Fruit fly (Drosophila melanogaster) whole organism, wandering third instar larva: ENCODE results near the gene CG3402.

ENCODE experiments used
- Abd-B ChIP-seq: fragments of >200 bp; optimal IDR thresholded peaks from 2 replicates; lab custom pipeline; 2017; ENCODE audit warnings: missing biosample characterization, missing genetic modification characterization
- CG32264 ChIP-seq: fragments of 200-800 bp; sonication (Bioruptor generic); optimal IDR thresholded peaks from 2 replicates; lab custom pipeline; 2016; ENCODE audit warnings: missing biosample characterization, missing genetic modification characterization
- CG9705 ChIP-seq: fragments of 200-800 bp; sonication (Bioruptor generic); optimal IDR thresholded peaks from 2 replicates; lab custom pipeline; 2018; ENCODE audit warnings: missing biosample characterization, mild to moderate bottlenecking, missing genetic modification characterization
- CrebA ChIP-seq: fragments of 200-800 bp; sonication (Bioruptor generic); optimal IDR thresholded peaks from 2 replicates; lab custom pipeline; 2016; ENCODE audit warnings: missing biosample characterization, mild to moderate bottlenecking, missing genetic modification characterization, borderline replicate concordance
- Dfd ChIP-seq: fragments of >200 bp; optimal IDR thresholded peaks from 2 replicates; lab custom pipeline; 2017; ENCODE audit warnings: missing biosample characterization, missing genetic modification characterization
- Dif ChIP-seq: fragments of 200-275, 200-300 bp; sonication (Bioruptor generic); optimal IDR thresholded peaks from 2 replicates; lab custom pipeline; 2018; ENCODE audit warnings: missing biosample characterization, missing genetic modification characterization; ENCODE audit not compliant: partially characterized antibody
- GATAd ChIP-seq: sonication (Bioruptor generic); optimal IDR thresholded peaks from 2 replicates; lab custom pipeline; 2016; ENCODE audit warnings: missing biosample characterization, missing genetic modification characterization
- HLH106 ChIP-seq: fragments of 200-800 bp; optimal IDR thresholded peaks from 3 replicates; lab custom pipeline; 2019; ENCODE audit warnings: missing biosample characterization, mild to moderate bottlenecking, missing genetic modification characterization, moderate library complexity
- Hr78 ChIP-seq: fragments of >200 bp; optimal IDR thresholded peaks from 2 replicates; lab custom pipeline; 2017; ENCODE audit warnings: missing biosample characterization, missing genetic modification characterization
- Hr83 ChIP-seq: fragments of 200-300 bp; sonication (Bioruptor generic); optimal IDR thresholded peaks from 2 replicates; lab custom pipeline; 2016; ENCODE audit warnings: missing biosample characterization, mild to moderate bottlenecking, missing genetic modification characterization, moderate library complexity; ENCODE audit not compliant: poor library complexity, severe bottlenecking
- Jra ChIP-seq: sonication (Bioruptor generic); optimal IDR thresholded peaks from 2 replicates; lab custom pipeline; 2016; ENCODE audit warnings: missing biosample characterization, missing genetic modification characterization
- Mio ChIP-seq: sonication (Bioruptor generic); optimal IDR thresholded peaks from 2 replicates; lab custom pipeline; 2016; ENCODE audit warnings: missing biosample characterization, missing genetic modification characterization
- Myc ChIP-seq: fragments of >200 bp; optimal IDR thresholded peaks from 2 replicates; lab custom pipeline; 2017
- N ChIP-seq: fragments of >200 bp; optimal IDR thresholded peaks from 2 replicates; lab custom pipeline; 2018; ENCODE audit warnings: missing biosample characterization, missing external identifiers, missing genetic modification characterization
- OdsH ChIP-seq: fragments of 200-800 bp; sonication (Bioruptor generic); optimal IDR thresholded peaks from 2 replicates; lab custom pipeline; 2016; ENCODE audit warnings: missing biosample characterization, mild to moderate bottlenecking, missing genetic modification characterization
- Rel ChIP-seq, 2 experiments: fragments of 200-800 bp; sonication (Bioruptor generic) in 1 of 2; optimal IDR thresholded peaks; 2 replicates in 1 of 2; 3 replicates in 1 of 2; lab custom pipeline; 2016 to 2019; ENCODE audit warnings: mild to moderate bottlenecking in 2 of 2, missing biosample characterization in 2 of 2, missing genetic modification characterization in 2 of 2, moderate library complexity in 1 of 2
- Sp1 ChIP-seq: fragments of 200-800 bp; sonication (Bioruptor generic); optimal IDR thresholded peaks from 3 replicates; lab custom pipeline; 2019; ENCODE audit warnings: missing biosample characterization, mild to moderate bottlenecking, missing genetic modification characterization, moderate library complexity
- Vsx2 ChIP-seq: fragments of 200-300, 225-300 bp; sonication (Bioruptor generic); optimal IDR thresholded peaks from 2 replicates; lab custom pipeline; 2018; ENCODE audit warnings: missing biosample characterization, missing genetic modification characterization; ENCODE audit not compliant: partially characterized antibody
- br ChIP-seq: fragments of 200-800 bp; sonication (Bioruptor generic); optimal IDR thresholded peaks from 2 replicates; lab custom pipeline; 2016; ENCODE audit warnings: missing biosample characterization, missing genetic modification characterization
- brk ChIP-seq: fragments of 200-800 bp; sonication (Bioruptor generic); optimal IDR thresholded peaks from 2 replicates; lab custom pipeline; 2016; ENCODE audit warnings: missing biosample characterization, mild to moderate bottlenecking, missing genetic modification characterization
- dmrt93B ChIP-seq: fragments of 200-800 bp; sonication (Bioruptor generic); optimal IDR thresholded peaks from 2 replicates; lab custom pipeline; 2018; ENCODE audit warnings: missing biosample characterization, mild to moderate bottlenecking, missing genetic modification characterization
- dsf ChIP-seq: sonication (Bioruptor generic); optimal IDR thresholded peaks from 2 replicates; lab custom pipeline; 2016; ENCODE audit warnings: missing biosample characterization, missing genetic modification characterization, borderline replicate concordance
- ey ChIP-seq: fragments of 200-800 bp; sonication (Bioruptor generic); optimal IDR thresholded peaks from 2 replicates; lab custom pipeline; 2016; ENCODE audit warnings: missing biosample characterization, missing genetic modification characterization
- foxo ChIP-seq, 2 experiments: fragments of 200-800 bp; sonication (Bioruptor generic); optimal IDR thresholded peaks; 2 replicates in 1 of 2; 3 replicates in 1 of 2; lab custom pipeline; 2016 to 2017; ENCODE audit warnings: missing biosample characterization in 2 of 2, missing genetic modification characterization in 2 of 2
- fru ChIP-seq: fragments of 200-800 bp; sonication (Bioruptor generic); optimal IDR thresholded peaks from 3 replicates; lab custom pipeline; 2016; ENCODE audit warnings: missing biosample characterization, mild to moderate bottlenecking, missing genetic modification characterization
- h ChIP-seq: fragments of 200-800 bp; sonication (Bioruptor generic); optimal IDR thresholded peaks from 3 replicates; lab custom pipeline; 2016; ENCODE audit warnings: missing biosample characterization, mild to moderate bottlenecking, missing genetic modification characterization
- jim ChIP-seq: fragments of 175-275, 200-325 bp; sonication (Bioruptor generic); optimal IDR thresholded peaks from 2 replicates; lab custom pipeline; 2016; ENCODE audit warnings: missing biosample characterization, mild to moderate bottlenecking, missing genetic modification characterization
- lola ChIP-seq: fragments of >200 bp; optimal IDR thresholded peaks from 2 replicates; lab custom pipeline; 2017; ENCODE audit warnings: missing biosample characterization, missing genetic modification characterization
- pan ChIP-seq: fragments of >200 bp; optimal IDR thresholded peaks from 2 replicates; lab custom pipeline; 2017
- psq ChIP-seq: fragments of 200-800 bp; sonication (Bioruptor generic); optimal IDR thresholded peaks from 3 replicates; lab custom pipeline; 2017; ENCODE audit warnings: missing biosample characterization, mild to moderate bottlenecking, missing genetic modification characterization, moderate library complexity
- rgr ChIP-seq: fragments of 200-800 bp; sonication (Bioruptor generic); optimal IDR thresholded peaks from 3 replicates; lab custom pipeline; 2016; ENCODE audit warnings: missing biosample characterization, mild to moderate bottlenecking, missing genetic modification characterization
- sage ChIP-seq: fragments of 200-800 bp; sonication (Bioruptor generic); optimal IDR thresholded peaks from 2 replicates; lab custom pipeline; 2016; ENCODE audit warnings: missing biosample characterization, mild to moderate bottlenecking, missing genetic modification characterization
- sv ChIP-seq: fragments of 200-800 bp; sonication (Bioruptor generic); optimal IDR thresholded peaks from 3 replicates; lab custom pipeline; 2016; ENCODE audit warnings: missing biosample characterization, missing genetic modification characterization
- tai ChIP-seq: sonication (Bioruptor generic); optimal IDR thresholded peaks from 2 replicates; lab custom pipeline; 2016; ENCODE audit warnings: missing biosample characterization, missing genetic modification characterization
- usp ChIP-seq: fragments of >200 bp; optimal IDR thresholded peaks from 2 replicates; lab custom pipeline; 2017; ENCODE audit warnings: missing biosample characterization, missing genetic modification characterization
- woc ChIP-seq: sonication (Bioruptor generic); optimal IDR thresholded peaks from 2 replicates; lab custom pipeline; 2016; ENCODE audit warnings: missing biosample characterization, mild to moderate bottlenecking, missing genetic modification characterization

The CG3402 gene

dm6 chr3L:627819-628601 lies 24.7 kb downstream of the CG3402 start (continued):
- TF ChIP-seq Dif (GFP tag; lab: Kevin White, UChicago) (peak; percentile 19), Vsx2 (GFP tag; lab: Kevin White, UChicago) (no peak), CrebA (peak; percentile 81), tai (GFP tag; lab: Kevin White, UChicago) (no peak), dmrt93B (GFP tag; lab: Kevin White, UChicago) (peak; percentile 6), lola (GFP tag; lab: Kevin White, UChicago) (no peak)

- TF ChIP-seq N (GFP tag; lab: Kevin White, UChicago) (no peak), Myc (no peak), sv (GFP tag; lab: Kevin White, UChicago) (no peak), CrebA (no peak), fru (GFP tag; lab: Kevin White, UChicago) (no peak), lola (GFP tag; lab: Kevin White, UChicago) (no peak), Abd-B (GFP tag; lab: Kevin White, UChicago) (no peak), Jra (GFP tag; lab: Kevin White, UChicago) (no peak), pan (no peak), br (GFP tag; lab: Kevin White, UChicago) (no peak), psq (GFP tag; lab: Kevin White, UChicago) (no peak)
- TF ChIP-seq, all 38 proteins: peak for 0
Measured at dm6 chr3L:627370-627769, 25.3 kb downstream of the CG3402 start.

- no peak for TF ChIP-seq foxo (GFP tag; optimal IDR thresholded peaks at IDR 0.05; lab: Kevin White, UChicago)
- no peak for TF ChIP-seq Hr83 (GFP tag; lab: Kevin White, UChicago)
- no peak for TF ChIP-seq Myc
- no peak for TF ChIP-seq rgr (GFP tag; lab: Kevin White, UChicago)
- no peak for TF ChIP-seq Jra (GFP tag; lab: Kevin White, UChicago)
- TF ChIP-seq dsf (GFP tag; lab: Kevin White, UChicago), result no peak
- TF ChIP-seq sv (GFP tag; lab: Kevin White, UChicago), result peak; percentile 13
- peak; percentile 44 for TF ChIP-seq Rel (GFP tag; optimal IDR thresholded peaks at IDR 0.05; lab: Kevin White, UChicago)
- peak; percentile 57 for TF ChIP-seq Rel (tag; optimal IDR thresholded peaks at IDR 0.05; lab: Kevin White, UChicago)
- TF ChIP-seq usp, result no peak
- no peak for TF ChIP-seq sage (GFP tag; lab: Kevin White, UChicago)
- peak; percentile 2 for TF ChIP-seq CG9705 (GFP tag; lab: Kevin White, UChicago)
- no peak for TF ChIP-seq OdsH (GFP tag; lab: Kevin White, UChicago)
- TF ChIP-seq ey (GFP tag; lab: Kevin White, UChicago), result no peak
- peak; percentile 16 for TF ChIP-seq CrebA
- peak; percentile 31 for TF ChIP-seq h (GFP tag; lab: Kevin White, UChicago)
- peak; percentile 71 for TF ChIP-seq Sp1 (GFP tag; lab: Kevin White, UChicago)
- no peak for TF ChIP-seq pan
- no peak for TF ChIP-seq lola (GFP tag; lab: Kevin White, UChicago)
- no peak for TF ChIP-seq brk
- TF ChIP-seq psq (GFP tag; lab: Kevin White, UChicago), result no peak
- peak; percentile 54 for TF ChIP-seq Vsx2 (GFP tag; lab: Kevin White, UChicago)
- TF ChIP-seq GATAd (GFP tag; lab: Kevin White, UChicago), result no peak
- TF ChIP-seq br (GFP tag; lab: Kevin White, UChicago), result peak; percentile 10
- TF ChIP-seq Hr78 (GFP tag; lab: Kevin White, UChicago), result no peak
- TF ChIP-seq woc, result peak; percentile 23
- no peak for TF ChIP-seq Abd-B (GFP tag; lab: Kevin White, UChicago)
- peak; percentile 36 for TF ChIP-seq Dfd (GFP tag; lab: Kevin White, UChicago)
- TF ChIP-seq Mio (GFP tag; lab: Kevin White, UChicago), result no peak
- TF ChIP-seq fru (GFP tag; lab: Kevin White, UChicago), result peak; percentile 33
- no peak for TF ChIP-seq tai (GFP tag; lab: Kevin White, UChicago)
- TF ChIP-seq jim (GFP tag; lab: Kevin White, UChicago), result peak; percentile 92
- peak; percentile 29 for TF ChIP-seq HLH106 (tag; lab: Kevin White, UChicago)
- no peak for TF ChIP-seq N (GFP tag; lab: Kevin White, UChicago)
- TF ChIP-seq CG32264 (GFP tag; lab: Kevin White, UChicago), result no peak
Measured at dm6 chr3L:626498-627369, 25.9 kb downstream of the CG3402 start.
